Worm (Caenorhabditis elegans): Measurements from ENCODE around the gene R02F2.5.

R02F2.5 gene

ce11 chrIII:5449762-5450308 lies 29.3 kb upstream of the R02F2.5 start, which contains the start of gene F48E8.8 (continued):
- no peak for TF ChIP-seq Y56A3A.18 (GFP tag; IDR thresholded peaks at IDR 0.05)
- no peak for TF ChIP-seq attf-3 (GFP tag; conservative IDR thresholded peaks at IDR 0.05)
- TF ChIP-seq F57A8.1 (GFP tag; optimal IDR thresholded peaks at IDR 0.05), result no peak
- TF ChIP-seq ceh-79 (tag; optimal IDR thresholded peaks at IDR 0.05), result no peak
- no peak for TF ChIP-seq ets-4 (GFP tag; optimal IDR thresholded peaks at IDR 0.05)
- no peak for TF ChIP-seq snpc-3.4 (tag; optimal IDR thresholded peaks at IDR 0.05)

DNA sequence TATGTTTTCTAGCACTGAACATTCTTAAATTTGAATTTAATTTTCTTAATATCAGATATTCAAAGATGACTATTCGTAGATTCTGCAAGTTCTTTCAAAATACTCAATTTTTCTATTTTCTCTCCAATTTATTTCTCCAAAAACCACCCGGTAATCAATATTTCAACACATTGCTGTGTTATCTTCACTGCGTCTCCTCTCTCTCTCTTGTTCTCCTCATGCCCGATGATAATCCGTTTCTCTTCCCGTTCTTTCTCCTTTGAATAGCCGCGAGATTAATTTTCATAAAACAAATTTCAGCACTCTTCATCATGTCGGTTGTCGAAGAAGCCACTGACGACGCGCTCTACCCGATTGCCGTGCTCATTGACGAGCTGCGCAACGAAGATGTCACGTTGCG lies 28.7 kb upstream of the R02F2.5 start, which contains the start of gene paa-1:
Gene paa-1, plus strand, starts transcription at position 301 of the 400 bp plus-strand sequence.
- TF ChIP-seq unc-62 (GFP tag; optimal IDR thresholded peaks at IDR 0.05), result no peak
- no peak for TF ChIP-seq rec-8 (tag; optimal IDR thresholded peaks at IDR 0.05)
- TF ChIP-seq die-1 (tag; optimal IDR thresholded peaks at IDR 0.05), result no peak
- no peak for TF ChIP-seq ztf-28 (GFP tag; IDR thresholded peaks at IDR 0.05)
- no peak for TF ChIP-seq attf-5 (GFP tag; optimal IDR thresholded peaks at IDR 0.05)
- no peak for TF ChIP-seq aptf-3 (GFP tag; IDR thresholded peaks at IDR 0.05)
- no peak for TF ChIP-seq attf-3 (GFP tag; conservative IDR thresholded peaks at IDR 0.05)

DNA sequence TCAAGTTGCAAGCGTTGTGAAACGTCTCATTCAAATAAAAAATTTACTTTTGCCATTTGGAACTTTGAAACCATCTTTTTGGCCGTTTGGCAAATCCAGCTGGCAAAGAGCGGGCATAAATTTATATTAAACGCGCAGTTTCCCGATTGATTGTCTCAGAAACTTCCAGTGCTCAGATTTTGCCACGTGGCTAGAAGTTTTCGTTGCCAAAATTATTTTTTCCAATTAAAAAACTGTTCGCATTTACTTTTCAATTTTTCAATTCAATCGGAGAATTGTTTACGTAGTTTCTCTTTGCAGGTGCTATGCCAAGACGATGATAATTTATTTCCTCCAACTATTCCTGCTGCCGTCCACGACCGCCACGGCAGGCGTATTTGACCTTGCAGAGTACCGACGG lies 25.8 kb upstream of the R02F2.5 start, which contains the start of gene F48E8.4:
Gene F48E8.4, plus strand, starts transcription at position 301 of the 400 bp plus-strand sequence.
- peak; percentile 19 for TF ChIP-seq repo-1 (tag; optimal IDR thresholded peaks at IDR 0.05)
- TF ChIP-seq nhr-90 (tag; optimal IDR thresholded peaks at IDR 0.05), result no peak
- TF ChIP-seq B0336.3 (GFP tag; IDR thresholded peaks at IDR 0.05), result 0 out of 2 replicates have a peak, but pooled peaks have one; percentile 18
- TF ChIP-seq mcd-1 (GFP tag; IDR thresholded peaks at IDR 0.05), result 0 out of 2 replicates have a peak, but pooled peaks have one; percentile 16

ce11 chrIII:5461079-5461478 lies 18.0 kb upstream of the R02F2.5 start, which contains the start of gene F48E8.3:
TSS of gene F48E8.3 (plus strand) at chrIII:5461379.
- TF ChIP-seq Y79H2A.3 (GFP tag; conservative IDR thresholded peaks at IDR 0.05), result no peak

DNA sequence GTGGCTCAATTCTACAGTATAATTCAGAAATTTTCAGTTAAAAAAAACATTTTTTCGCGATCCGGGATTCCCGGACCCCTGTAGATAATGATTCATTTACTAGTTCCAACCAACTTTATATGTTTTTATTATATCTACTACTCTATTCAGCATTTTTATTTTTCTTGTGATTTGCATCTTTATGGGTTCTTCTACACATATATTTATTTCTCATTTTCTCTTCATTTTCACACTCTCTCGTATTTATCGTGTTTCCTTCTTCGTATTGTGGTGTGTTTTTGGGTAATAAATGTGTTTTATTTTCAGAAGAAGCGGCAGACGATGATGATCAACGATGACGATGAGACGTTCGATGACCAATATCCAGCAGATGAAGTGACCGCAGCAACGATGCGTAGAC lies 15.0 kb upstream of the R02F2.5 start, which contains the start of gene F48E8.2:
Gene F48E8.2, plus strand, starts transcription at position 301 of the 400 bp plus-strand sequence.
- TF ChIP-seq F55B11.4 (tag; optimal IDR thresholded peaks at IDR 0.05; ENCODE audit: borderline replicate concordance, insufficient read depth) (no peak), dox-1 (GFP tag; IDR thresholded peaks at IDR 0.05) (no peak), pbrm-1 (GFP tag; IDR thresholded peaks at IDR 0.05) (no peak), K12H6.12 (tag; optimal IDR thresholded peaks at IDR 0.05) (no peak), snpc-1.3 (tag; optimal IDR thresholded peaks at IDR 0.05; ENCODE audit: insufficient read depth) (no peak), F22D6.2 (tag; optimal IDR thresholded peaks at IDR 0.05) (no peak)

DNA sequence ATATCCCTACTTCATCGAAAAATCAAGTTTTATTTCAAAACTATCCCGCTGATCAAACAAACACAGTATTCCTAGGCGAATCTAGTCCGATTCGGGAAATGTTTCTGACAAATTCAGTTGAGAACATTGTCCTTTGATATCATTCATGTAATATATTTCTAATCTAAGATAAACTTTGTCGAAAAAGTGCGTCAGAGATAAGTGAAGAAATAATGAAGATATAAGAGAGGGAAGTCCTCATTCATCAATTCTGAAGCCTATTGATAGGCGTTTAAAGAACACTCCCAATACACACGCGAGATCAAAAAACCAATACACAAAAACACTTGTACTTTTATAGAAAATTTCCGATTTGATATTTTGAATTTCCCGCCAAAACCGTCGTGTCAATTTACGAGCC lies 14.3 kb upstream of the R02F2.5 start:
- no peak for TF ChIP-seq lag-1 (GFP tag; IDR thresholded peaks at IDR 0.05)
- no peak for TF ChIP-seq hmg-1.2 (GFP tag; IDR thresholded peaks at IDR 0.05)
- TF ChIP-seq egrh-3 (GFP tag; IDR thresholded peaks at IDR 0.05), result no peak
- no peak for TF ChIP-seq Y53F4B.3 (GFP tag; IDR thresholded peaks at IDR 0.05)
- TF ChIP-seq lsl-1 (GFP tag; optimal IDR thresholded peaks at IDR 0.05), result no peak
- no peak for TF ChIP-seq mcd-1 (GFP tag; IDR thresholded peaks at IDR 0.05)
- no peak for TF ChIP-seq zfh-2 (GFP tag; conservative IDR thresholded peaks at IDR 0.05)
- no peak for TF ChIP-seq pha-4 (tag; optimal IDR thresholded peaks at IDR 0.05)
- no peak for TF ChIP-seq let-526 (GFP tag; IDR thresholded peaks at IDR 0.05)
- TF ChIP-seq nhr-120 (GFP tag; IDR thresholded peaks at IDR 0.05), result no peak

Data from whole organism, young adult.